Worm (Caenorhabditis elegans): ENCODE measurements around the gene mdh-1.

mdh-1 gene

DNA sequence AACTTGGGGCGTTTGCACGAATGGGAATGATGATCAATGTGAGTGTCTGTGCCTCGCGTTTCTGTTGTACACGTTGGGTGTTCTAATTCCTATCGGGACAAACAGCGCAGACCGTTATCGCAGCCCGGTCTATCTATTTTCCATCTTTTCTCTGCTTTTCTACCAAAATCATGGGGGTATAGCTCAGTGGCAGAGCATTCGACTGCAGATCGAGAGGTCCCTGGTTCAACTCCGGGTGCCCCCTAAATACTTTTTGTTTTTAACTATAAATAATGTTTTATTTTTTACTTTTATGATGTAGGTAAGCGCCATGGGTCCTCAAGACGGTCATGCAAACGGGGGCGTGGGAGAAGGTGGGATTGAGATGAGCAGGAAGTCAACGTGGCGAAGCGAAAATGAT, 43.3 kb upstream of the mdh-1 start (continued):
- TF ChIP-seq ceh-58 (GFP tag; IDR thresholded peaks at IDR 0.05): no peak
- TF ChIP-seq Y79H2A.3 (GFP tag; conservative IDR thresholded peaks at IDR 0.05): no peak
- peak; percentile 90 for TF ChIP-seq sptf-2 (GFP tag; optimal IDR thresholded peaks at IDR 0.05)
- peak; percentile 42 for TF ChIP-seq nhr-80 (tag; optimal IDR thresholded peaks at IDR 0.05)
- TF ChIP-seq B0035.1 (tag; optimal IDR thresholded peaks at IDR 0.05): peak; percentile 31
- peak; percentile 86 for TF ChIP-seq rpc-1 (optimal IDR thresholded peaks at IDR 0.05)
- TF ChIP-seq rpc-1 (tag; optimal IDR thresholded peaks at IDR 0.05): peak; percentile 92
- no peak for TF ChIP-seq F55B11.4 (tag; optimal IDR thresholded peaks at IDR 0.05; ENCODE audit: borderline replicate concordance, insufficient read depth)
- no peak for TF ChIP-seq akir-1 (GFP tag; optimal IDR thresholded peaks at IDR 0.05)
- no peak for TF ChIP-seq F39B2.1 (GFP tag; IDR thresholded peaks at IDR 0.05)
- TF ChIP-seq nhr-90 (tag; optimal IDR thresholded peaks at IDR 0.05): peak; percentile 89
- TF ChIP-seq ztf-6 (GFP tag; IDR thresholded peaks at IDR 0.05): no peak
- TF ChIP-seq cebp-2 (GFP tag; IDR thresholded peaks at IDR 0.05): 0 out of 2 replicates have a peak, but pooled peaks have one; percentile 42
- peak; percentile 9 for TF ChIP-seq atf-7 (tag; optimal IDR thresholded peaks at IDR 0.05)
- TF ChIP-seq fkh-3 (tag; optimal IDR thresholded peaks at IDR 0.05): peak; percentile 70
- TF ChIP-seq egl-44 (GFP tag; IDR thresholded peaks at IDR 0.05): peak; percentile 85
- no peak for TF ChIP-seq mcd-1 (GFP tag; IDR thresholded peaks at IDR 0.05)
- TF ChIP-seq lag-1 (GFP tag; IDR thresholded peaks at IDR 0.05): no peak
- 0 out of 2 replicates have a peak, but pooled peaks have one; percentile 45 for TF ChIP-seq cebp-1 (GFP tag; IDR thresholded peaks at IDR 0.05)
- TF ChIP-seq cebp-1 (tag; optimal IDR thresholded peaks at IDR 0.05): no peak
- peak; percentile 49 for TF ChIP-seq somi-1 (GFP tag; optimal IDR thresholded peaks at IDR 0.05)
- TF ChIP-seq F37B4.10 (GFP tag; IDR thresholded peaks at IDR 0.05): 0 out of 2 replicates have a peak, but pooled peaks have one; percentile 69
- peak; percentile 70 for TF ChIP-seq hrde-1 (tag; optimal IDR thresholded peaks at IDR 0.05; ENCODE audit: borderline replicate concordance)
- peak; percentile 65 for TF ChIP-seq hmg-1.2 (GFP tag; IDR thresholded peaks at IDR 0.05)
- peak; percentile 22 for TF ChIP-seq unc-130 (GFP tag; optimal IDR thresholded peaks at IDR 0.05)
- peak; percentile 87 for TF ChIP-seq tbp1 (GFP tag; optimal IDR thresholded peaks at IDR 0.05)
- no peak for TF ChIP-seq ceh-40 (GFP tag; IDR thresholded peaks at IDR 0.05)
- no peak for TF ChIP-seq nhr-120 (GFP tag; IDR thresholded peaks at IDR 0.05)
- peak; percentile 40 for TF ChIP-seq snpc-3.4 (tag; optimal IDR thresholded peaks at IDR 0.05)
- TF ChIP-seq mxl-1 (tag; optimal IDR thresholded peaks at IDR 0.05): peak; percentile 52
- TF ChIP-seq F22D6.2 (tag; optimal IDR thresholded peaks at IDR 0.05): no peak
- TF ChIP-seq nhr-27 (tag; optimal IDR thresholded peaks at IDR 0.05): no peak
- peak; percentile 31 for TF ChIP-seq snpc-1.1 (tag; optimal IDR thresholded peaks at IDR 0.05; ENCODE audit: insufficient read depth)
- TF ChIP-seq K11D2.4 (GFP tag; IDR thresholded peaks at IDR 0.05): no peak
- TF ChIP-seq aptf-3 (GFP tag; IDR thresholded peaks at IDR 0.05): no peak; the same call in 1 of the 2 replicates
- TF ChIP-seq madf-8 (GFP tag; conservative IDR thresholded peaks at IDR 0.05): peak; percentile 45
- no peak for TF ChIP-seq ztf-28 (GFP tag; IDR thresholded peaks at IDR 0.05)
- TF ChIP-seq rec-8 (tag; optimal IDR thresholded peaks at IDR 0.05): peak; percentile 69 to 81
- TF ChIP-seq attf-6 (GFP tag; IDR thresholded peaks at IDR 0.05): no peak
- no peak for TF ChIP-seq ztf-22 (GFP tag; optimal IDR thresholded peaks at IDR 0.05)
- no peak for TF ChIP-seq ccch-3 (GFP tag; optimal IDR thresholded peaks at IDR 0.05)
- TF ChIP-seq T26A5.8 (tag; optimal IDR thresholded peaks at IDR 0.05): peak; percentile 45
- peak; percentile 57 for TF ChIP-seq F23B12.7 (tag; optimal IDR thresholded peaks at IDR 0.05; ENCODE audit: insufficient read depth)
- peak; percentile 69 for TF ChIP-seq T07F8.4 (tag; optimal IDR thresholded peaks at IDR 0.05)

Measured in whole organism, young adult.